Worm (Caenorhabditis elegans) whole organism, L4 larva: ENCODE data around the gene clec-76.

ENCODE experiments used
- F10B5.3 ChIP-seq: sonication (generic microtip); optimal IDR thresholded peaks from 2 replicates; lab custom pipeline; 2016; ENCODE audit warnings: mild to moderate bottlenecking, missing genetic modification characterization, missing compliant biosample characterization
- F44E2.7 ChIP-seq: fragments of 200-800 bp; sonication (Bioruptor generic); IDR thresholded peaks from 2 replicates; pipeline ENCODE4 v2.1.2; 2022; ENCODE audit warnings: missing genetic modification characterization, missing compliant biosample characterization
- T20F7.1 ChIP-seq: fragments of 200-800 bp; sonication (Bioruptor generic); optimal IDR thresholded peaks from 2 replicates; lab custom pipeline; 2018; ENCODE audit warnings: mild to moderate bottlenecking, missing genetic modification characterization, missing compliant biosample characterization
- Y5F2A.4 ChIP-seq: fragments of 200-800 bp; sonication (Bioruptor generic); optimal IDR thresholded peaks from 2 replicates; lab custom pipeline; 2018; ENCODE audit warnings: mild to moderate bottlenecking, missing genetic modification characterization, missing compliant biosample characterization
- ZK337.2 ChIP-seq: fragments of 200-800 bp; sonication (Bioruptor generic); IDR thresholded peaks from 2 replicates; pipeline ENCODE4 v1.3.6; 2022; ENCODE audit warnings: missing genetic modification reagents, missing genetic modification characterization, missing compliant biosample characterization
- ZK546.5 ChIP-seq, 2 experiments: sonication (generic microtip); optimal IDR thresholded peaks; 2 replicates each; lab custom pipeline; 2017; ENCODE audit warnings: missing biosample characterization in 2 of 2, missing genetic modification characterization in 2 of 2
- aly-2 ChIP-seq: sonication (generic microtip); optimal IDR thresholded peaks from 2 replicates; lab custom pipeline; 2018; ENCODE audit warnings: missing biosample characterization, missing genetic modification characterization
- ama-1 ChIP-seq: fragments of 150-350 bp; optimal IDR thresholded peaks from 2 replicates; lab custom pipeline; 2014; ENCODE audit warnings: inconsistent platforms, mixed read lengths
- arid-1 ChIP-seq: fragments of 200-800 bp; sonication (Bioruptor generic); conservative IDR thresholded peaks from 2 replicates; pipeline ENCODE4 v1.3.6; 2022; ENCODE audit warnings: missing genetic modification reagents, missing genetic modification characterization, missing compliant biosample characterization
- ceh-28 ChIP-seq: fragments of 150-350 bp; optimal IDR thresholded peaks from 2 replicates; lab custom pipeline; 2014; ENCODE audit warnings: missing biosample characterization, missing genetic modification reagents, missing genetic modification characterization
- ceh-44 ChIP-seq: fragments of 200-800 bp; sonication (Bioruptor generic); IDR thresholded peaks from 2 replicates; pipeline ENCODE4 v1.3.6; 2022; ENCODE audit warnings: missing genetic modification reagents, missing genetic modification characterization, missing compliant biosample characterization
- ces-1 ChIP-seq: fragments of 150-350 bp; sonication (generic microtip); optimal IDR thresholded peaks from 4 replicates; lab custom pipeline; 2014; ENCODE audit warnings: missing biosample characterization, missing genetic modification reagents, missing genetic modification characterization
- daf-12 ChIP-seq: fragments of 150-350 bp; optimal IDR thresholded peaks from 2 replicates; lab custom pipeline; 2014; ENCODE audit warnings: missing biosample characterization, missing genetic modification reagents, missing genetic modification characterization
- daf-16 ChIP-seq, 3 experiments: sonication (generic microtip); optimal IDR thresholded peaks; 2 replicates each; lab custom pipeline; 2016 to 2017; ENCODE audit warnings: missing genetic modification characterization in 3 of 3, missing genetic modification reagents in 3 of 3, mild to moderate bottlenecking in 2 of 3, missing compliant biosample characterization in 2 of 3, missing biosample characterization in 1 of 3, moderate library complexity in 1 of 3
- daf-19 ChIP-seq: fragments of 200-800 bp; sonication (Bioruptor generic); conservative IDR thresholded peaks from 2 replicates; pipeline ENCODE4 v1.3.6; 2022; ENCODE audit warnings: missing genetic modification characterization, missing compliant biosample characterization
- daf-8 ChIP-seq: fragments of 200-800 bp; sonication (Bioruptor generic); IDR thresholded peaks from 2 replicates; pipeline ENCODE4 v1.3.6; 2022; ENCODE audit warnings: missing genetic modification characterization, missing compliant biosample characterization
- dmd-9 ChIP-seq: fragments of 200-800 bp; sonication (Bioruptor generic); IDR thresholded peaks from 2 replicates; pipeline ENCODE4 v1.3.6; 2022; ENCODE audit warnings: missing genetic modification reagents, missing genetic modification characterization, missing compliant biosample characterization
- dve-1 ChIP-seq: sonication (generic microtip); optimal IDR thresholded peaks from 2 replicates; lab custom pipeline; 2017; ENCODE audit warnings: antibody characterized with exemption, mild to moderate bottlenecking, missing genetic modification characterization, missing compliant biosample characterization; ENCODE audit not compliant: insufficient read depth
- egl-27 ChIP-seq: sonication (generic microtip); optimal IDR thresholded peaks from 3 replicates; lab custom pipeline; 2017; ENCODE audit warnings: missing biosample characterization, missing genetic modification reagents, missing genetic modification characterization
- egl-43 ChIP-seq: fragments of 200-800 bp; sonication (Bioruptor generic); IDR thresholded peaks from 2 replicates; pipeline ENCODE4 v1.3.6; 2022; ENCODE audit warnings: missing genetic modification reagents, missing genetic modification characterization, missing compliant biosample characterization
- fkh-10 ChIP-seq: fragments of 150-350 bp; optimal IDR thresholded peaks from 2 replicates; lab custom pipeline; 2014; ENCODE audit warnings: missing biosample characterization, missing genetic modification reagents, missing genetic modification characterization
- fos-1 ChIP-seq: fragments of 150-350 bp; optimal IDR thresholded peaks from 2 replicates; lab custom pipeline; 2014; ENCODE audit warnings: missing biosample characterization, missing genetic modification characterization
- hlh-11 ChIP-seq: fragments of 200-800 bp; sonication (Bioruptor generic); optimal IDR thresholded peaks from 2 replicates; lab custom pipeline; 2018; ENCODE audit warnings: mild to moderate bottlenecking, missing genetic modification characterization, missing compliant biosample characterization
- hmg-1.1 ChIP-seq: fragments of 200-800 bp; sonication (Bioruptor generic); IDR thresholded peaks from 2 replicates; pipeline ENCODE4 v1.3.6; 2022; ENCODE audit warnings: missing genetic modification reagents, missing genetic modification characterization, missing compliant biosample characterization
- jun-1 ChIP-seq: fragments of 150-350 bp; optimal IDR thresholded peaks from 2 replicates; lab custom pipeline; 2014; ENCODE audit warnings: missing biosample characterization, missing genetic modification reagents, missing genetic modification characterization
- lin-1 ChIP-seq: fragments of 200-800 bp; sonication (Bioruptor generic); IDR thresholded peaks from 2 replicates; pipeline ENCODE4 v1.3.6; 2022; ENCODE audit warnings: missing genetic modification reagents, missing genetic modification characterization, missing compliant biosample characterization
- lin-39 ChIP-seq: fragments of 150-350 bp; optimal IDR thresholded peaks from 2 replicates; lab custom pipeline; 2014; ENCODE audit warnings: missing biosample characterization, missing genetic modification reagents, missing genetic modification characterization
- lsy-2 ChIP-seq, 2 experiments: fragments of 150-350 bp in 1 of 2; sonication (generic microtip) in 1 of 2; optimal IDR thresholded peaks; 2 replicates each; lab custom pipeline; 2014 to 2017; ENCODE audit warnings: missing biosample characterization in 2 of 2, missing genetic modification characterization in 2 of 2
- madf-9 ChIP-seq: fragments of 200-800 bp; sonication (Bioruptor generic); conservative IDR thresholded peaks from 2 replicates; pipeline ENCODE4 v1.3.6; 2022; ENCODE audit warnings: missing genetic modification reagents, missing genetic modification characterization, missing compliant biosample characterization
- mdl-1 ChIP-seq, 2 experiments: fragments of 150-350 bp in 1 of 2; sonication (generic microtip) in 1 of 2; optimal IDR thresholded peaks; 2 replicates each; lab custom pipeline; 2014 to 2017; ENCODE audit warnings: missing biosample characterization in 2 of 2, missing genetic modification characterization in 2 of 2
- mep-1 ChIP-seq: fragments of 150-350 bp; sonication (generic microtip); optimal IDR thresholded peaks from 3 replicates; lab custom pipeline; 2014; ENCODE audit warnings: missing biosample characterization, missing genetic modification characterization
- mxl-3 ChIP-seq: fragments of 200-800 bp; sonication (Bioruptor generic); optimal IDR thresholded peaks from 2 replicates; lab custom pipeline; 2018; ENCODE audit warnings: mild to moderate bottlenecking, missing genetic modification characterization, missing compliant biosample characterization
- nhr-10 ChIP-seq: fragments of 150-350 bp; optimal IDR thresholded peaks from 2 replicates; lab custom pipeline; 2014; ENCODE audit warnings: missing biosample characterization, missing genetic modification characterization
- nhr-11 ChIP-seq: fragments of 150-350 bp; optimal IDR thresholded peaks from 2 replicates; lab custom pipeline; 2014; ENCODE audit warnings: missing biosample characterization, missing genetic modification characterization
- nhr-111 ChIP-seq: fragments of 200-800 bp; sonication (Bioruptor generic); optimal IDR thresholded peaks from 2 replicates; lab custom pipeline; 2018; ENCODE audit warnings: mild to moderate bottlenecking, missing genetic modification characterization, missing compliant biosample characterization
- nhr-237 ChIP-seq: sonication (generic microtip); optimal IDR thresholded peaks from 2 replicates; lab custom pipeline; 2017; ENCODE audit warnings: missing biosample characterization, missing genetic modification characterization
- nhr-28 ChIP-seq: fragments of 150-350 bp; optimal IDR thresholded peaks from 2 replicates; lab custom pipeline; 2014; ENCODE audit warnings: missing biosample characterization, missing genetic modification characterization
- nhr-41 ChIP-seq: fragments of 200-800 bp; sonication (Bioruptor generic); IDR thresholded peaks from 2 replicates; pipeline ENCODE4 v1.3.6; 2022; ENCODE audit warnings: missing genetic modification reagents, missing genetic modification characterization, missing compliant biosample characterization
- nhr-42 ChIP-seq: fragments of 200-800 bp; sonication (Bioruptor generic); IDR thresholded peaks from 2 replicates; pipeline ENCODE4 v1.3.6; 2022; ENCODE audit warnings: missing genetic modification characterization, missing compliant biosample characterization
- nhr-6 ChIP-seq: fragments of 150-350 bp; optimal IDR thresholded peaks from 2 replicates; lab custom pipeline; 2014; ENCODE audit warnings: missing biosample characterization, missing genetic modification characterization
- nhr-76 ChIP-seq: fragments of 150-350 bp; optimal IDR thresholded peaks from 2 replicates; lab custom pipeline; 2014; ENCODE audit warnings: missing biosample characterization, missing genetic modification characterization
- nhr-77 ChIP-seq: fragments of 150-350 bp; optimal IDR thresholded peaks from 2 replicates; lab custom pipeline; 2014; ENCODE audit warnings: missing biosample characterization, missing genetic modification characterization
- pha-4 ChIP-seq, 2 experiments: fragments of 150-350 bp in 1 of 2; fragments of 200-800 bp in 1 of 2; sonication (Bioruptor generic) in 1 of 2; IDR thresholded peaks in 1 of 2; optimal IDR thresholded peaks in 1 of 2; 2 replicates each; pipeline versions ENCODE4 v1.3.6 to Lab custom; 2014 to 2022; ENCODE audit warnings: missing genetic modification characterization in 2 of 2, missing genetic modification reagents in 2 of 2, missing biosample characterization in 1 of 2, missing compliant biosample characterization in 1 of 2
- rbr-2 ChIP-seq: sonication (generic microtip); optimal IDR thresholded peaks from 2 replicates; lab custom pipeline; 2016; ENCODE audit warnings: missing genotype, missing genetic modification characterization, missing compliant biosample characterization
- set-16 ChIP-seq: fragments of 200-800 bp; sonication (Bioruptor generic); IDR thresholded peaks from 2 replicates; pipeline ENCODE4 v1.3.6; 2022; ENCODE audit warnings: missing genetic modification reagents, missing genetic modification characterization, missing compliant biosample characterization
- skn-1 ChIP-seq: fragments of 150-350 bp; optimal IDR thresholded peaks from 2 replicates; lab custom pipeline; 2014; ENCODE audit warnings: missing biosample characterization, missing genetic modification characterization
- tag-97 ChIP-seq: fragments of 200-800 bp; sonication (Bioruptor generic); IDR thresholded peaks from 2 replicates; pipeline ENCODE4 v1.3.6; 2022; ENCODE audit warnings: missing genetic modification characterization, missing compliant biosample characterization
- tra-1 ChIP-seq: fragments of 200-800 bp; sonication (Bioruptor generic); IDR thresholded peaks from 2 replicates; pipeline ENCODE4 v1.3.6; 2022; ENCODE audit warnings: missing genetic modification reagents, missing genetic modification characterization, missing compliant biosample characterization
- unc-62 ChIP-seq, 3 experiments: fragments of 150-350 bp in 1 of 3; sonication (generic microtip); optimal IDR thresholded peaks in 2 of 3; peaks in 1 of 3; 1 replicate in 1 of 3; 2 replicates in 2 of 3; lab custom pipeline; 2014 to 2017; ENCODE audit warnings: missing biosample characterization in 3 of 3, missing genetic modification characterization in 3 of 3, missing genetic modification reagents in 3 of 3, missing genotype in 1 of 3
- zip-2 ChIP-seq: fragments of 150-350 bp; optimal IDR thresholded peaks from 2 replicates; lab custom pipeline; 2014; ENCODE audit warnings: missing biosample characterization, missing genetic modification characterization
- ztf-7 ChIP-seq: fragments of 150-350 bp; optimal IDR thresholded peaks from 2 replicates; lab custom pipeline; 2014; ENCODE audit warnings: missing biosample characterization, missing genetic modification characterization

The clec-76 gene

ce11 chrIV:3988638-3989152 is 23.6 kb downstream of the clec-76 start, which contains the start of gene clec-78 (continued):
- TF ChIP-seq ceh-28, result no peak
- no peak for TF ChIP-seq ZK337.2 (GFP tag; lab: Robert Waterston, UW)
- TF ChIP-seq hlh-11 (tag; lab: Kevin White, UChicago), result peak; percentile 79
- TF ChIP-seq daf-12 (tag; lab: Kevin White, UChicago), result no peak
- TF ChIP-seq mep-1 (tag; lab: Kevin White, UChicago), result no peak
- TF ChIP-seq ztf-7, result no peak
- TF ChIP-seq nhr-41 (GFP tag; lab: Robert Waterston, UW), result peak; percentile 78
- no peak for TF ChIP-seq hmg-1.1 (GFP tag; lab: Robert Waterston, UW)
- TF ChIP-seq fkh-10 (GFP tag; lab: Kevin White, UChicago), result no peak
- TF ChIP-seq pha-4 (GFP tag; IDR thresholded peaks at IDR 0.05; lab: Robert Waterston, UW), result no peak
- TF ChIP-seq pha-4 (tag; optimal IDR thresholded peaks at IDR 0.05; lab: Kevin White, UChicago), result no peak
- peak; percentile 96 for TF ChIP-seq nhr-28 (tag; lab: Kevin White, UChicago)
- TF ChIP-seq lin-39 (tag; lab: Kevin White, UChicago), result no peak
- no peak for TF ChIP-seq fos-1 (tag; lab: Kevin White, UChicago)
- peak; percentile 85 for TF ChIP-seq nhr-77 (tag; lab: Kevin White, UChicago)
- TF ChIP-seq nhr-76 (tag; lab: Kevin White, UChicago), result no peak
- TF ChIP-seq ZK546.5 (tag; optimal IDR thresholded peaks at IDR 0.05; lab: Kevin White, UChicago), result no peak
- TF ChIP-seq zip-2 (tag; lab: Kevin White, UChicago), result no peak
- no peak for TF ChIP-seq ama-1 (lab: Kevin White, UChicago)
- TF ChIP-seq nhr-10 (tag; lab: Kevin White, UChicago), result no peak
- TF ChIP-seq skn-1 (tag; lab: Kevin White, UChicago), result no peak
- TF ChIP-seq daf-19 (GFP tag; lab: Robert Waterston, UW), result no peak
- TF ChIP-seq egl-27, result no peak
- TF ChIP-seq tag-97 (GFP tag; lab: Robert Waterston, UW), result no peak
- TF ChIP-seq mdl-1 (tag; optimal IDR thresholded peaks at IDR 0.05; lab: Kevin White, UChicago), result no peak
- TF ChIP-seq dmd-9 (GFP tag; lab: Robert Waterston, UW), result no peak
- TF ChIP-seq jun-1 (tag; lab: Kevin White, UChicago), result peak; percentile 79
- no peak for TF ChIP-seq ces-1 (GFP tag; lab: Kevin White, UChicago)
- TF ChIP-seq aly-2 (tag; lab: Kevin White, UChicago), result no peak
- no peak for TF ChIP-seq T20F7.1 (GFP tag; lab: Kevin White, UChicago)
- TF ChIP-seq egl-43 (GFP tag; lab: Robert Waterston, UW), result no peak
- no peak for TF ChIP-seq arid-1 (GFP tag; lab: Robert Waterston, UW)
- no peak for TF ChIP-seq rbr-2 (tag; lab: Kevin White, UChicago)
- no peak for TF ChIP-seq dve-1
- no peak for TF ChIP-seq set-16
- no peak for TF ChIP-seq unc-62 (GFP tag; optimal IDR thresholded peaks at IDR 0.05 in 1 of 2; lab: Kevin White, UChicago)
- TF ChIP-seq unc-62 (tag; optimal IDR thresholded peaks at IDR 0.05; lab: Kevin White, UChicago), result no peak
- peak; percentile 43 for TF ChIP-seq mxl-3
- TF ChIP-seq daf-16 (GFP tag; optimal IDR thresholded peaks at IDR 0.05; lab: Kevin White, UChicago), result no peak
- TF ChIP-seq daf-16 (tag; optimal IDR thresholded peaks at IDR 0.05; lab: Kevin White, UChicago), result peak; percentile 78
- no peak for TF ChIP-seq F10B5.3 (tag; lab: Kevin White, UChicago)
- no peak for TF ChIP-seq nhr-111 (GFP tag; lab: Kevin White, UChicago)
- no peak for TF ChIP-seq Y5F2A.4 (GFP tag; lab: Kevin White, UChicago)
- TF ChIP-seq ceh-44, result no peak
- TF ChIP-seq nhr-237 (tag; lab: Kevin White, UChicago), result no peak
- TF ChIP-seq lin-1 (GFP tag; lab: Robert Waterston, UW), result peak; percentile 88
- TF ChIP-seq nhr-6 (tag; lab: Kevin White, UChicago), result peak; percentile 39
- TF ChIP-seq nhr-42, result no peak
- peak; percentile 84 for TF ChIP-seq tra-1
- no peak for TF ChIP-seq daf-8 (GFP tag; lab: Robert Waterston, UW)
- no peak for TF ChIP-seq F44E2.7
- no peak for TF ChIP-seq madf-9 (GFP tag; lab: Robert Waterston, UW)
- TF ChIP-seq nhr-11, result no peak
- TF ChIP-seq lsy-2 (tag; optimal IDR thresholded peaks at IDR 0.05; lab: Kevin White, UChicago), result no peak
